Worm (Caenorhabditis elegans) whole organism, L4/young adult: Measurements from ENCODE around the gene gtbp-1.

Experiments
- W03F9.2 ChIP-seq: fragments of 150-350 bp; optimal IDR thresholded peaks from 2 replicates; lab custom pipeline; 2014; ENCODE audit warnings: missing biosample characterization, missing genetic modification characterization
- dao-5 ChIP-seq: sonication (generic microtip); optimal IDR thresholded peaks from 2 replicates; lab custom pipeline; 2016; ENCODE audit warnings: missing genotype, missing genetic modification characterization, moderate library complexity, missing compliant biosample characterization
- him-1 ChIP-seq: sonication (generic microtip); optimal IDR thresholded peaks from 2 replicates; lab custom pipeline; 2016; ENCODE audit warnings: missing genotype, missing genetic modification reagents, missing genetic modification characterization, missing compliant biosample characterization

- no peak for TF ChIP-seq W03F9.2 (tag; lab: Kevin White, UChicago)
- no peak for TF ChIP-seq him-1 (tag; lab: Kevin White, UChicago)
- TF ChIP-seq dao-5 (tag; lab: Kevin White, UChicago), result no peak
These were observed 39.0 kb downstream of the gtbp-1 start, which contains the start of gene ttr-39 for ce11 chrIV:10089777-10090176.
